Worm (Caenorhabditis elegans): ENCODE data around the gene unc-25.

Gene unc-25

ce11 chrIII:12932776-12933175, 9.7 kb upstream of the unc-25 start:
- no peak for TF ChIP-seq lsy-2 (tag; optimal IDR thresholded peaks at IDR 0.05)

- TF ChIP-seq snpc-4 (tag; optimal IDR thresholded peaks at IDR 0.05) (no peak), elt-1 (tag; optimal IDR thresholded peaks at IDR 0.05; ENCODE audit: borderline replicate concordance, insufficient read depth) (no peak), cnd-1 (tag; optimal IDR thresholded peaks at IDR 0.05) (no peak), nhr-12 (tag; optimal IDR thresholded peaks at IDR 0.05) (no peak), tbx-8 (GFP tag; optimal IDR thresholded peaks at IDR 0.05) (no peak), M03D4.4 (tag; optimal IDR thresholded peaks at IDR 0.05) (no peak), drap-1 (GFP tag; optimal IDR thresholded peaks at IDR 0.05) (no peak), elt-3 (tag; optimal IDR thresholded peaks at IDR 0.05) (no peak), nhr-2 (tag; optimal IDR thresholded peaks at IDR 0.05) (no peak), bed-3 (GFP tag; optimal IDR thresholded peaks at IDR 0.05) (no peak), blmp-1 (tag; optimal IDR thresholded peaks at IDR 0.05) (no peak)
These were observed 8.0 kb upstream of the unc-25 start, which contains the start of gene epg-3 for ce11 chrIII:12934417-12934816. Gene epg-3, plus strand, starts transcription at chrIII:12934717.

ce11 chrIII:12944064-12944463, 1.6 kb downstream of the unc-25 start:
- TF ChIP-seq nhr-2 (tag; optimal IDR thresholded peaks at IDR 0.05): no peak
- TF ChIP-seq sptf-1 (tag; optimal IDR thresholded peaks at IDR 0.05): no peak
- TF ChIP-seq nhr-12 (tag; optimal IDR thresholded peaks at IDR 0.05): no peak
- TF ChIP-seq unc-120 (tag; optimal IDR thresholded peaks at IDR 0.05; ENCODE audit: poor library complexity, severe bottlenecking): no peak
- TF ChIP-seq M03D4.4 (tag; optimal IDR thresholded peaks at IDR 0.05): no peak
- TF ChIP-seq pha-4 (tag; optimal IDR thresholded peaks at IDR 0.05): no peak
- TF ChIP-seq mep-1 (tag; optimal IDR thresholded peaks at IDR 0.05): no peak
- TF ChIP-seq sem-2 (GFP tag; optimal IDR thresholded peaks at IDR 0.05): no peak
- TF ChIP-seq nhr-76 (tag; optimal IDR thresholded peaks at IDR 0.05): no peak
- no peak for TF ChIP-seq bed-3 (GFP tag; optimal IDR thresholded peaks at IDR 0.05)
- TF ChIP-seq drap-1 (GFP tag; optimal IDR thresholded peaks at IDR 0.05): no peak
- no peak for TF ChIP-seq unc-39 (tag; optimal IDR thresholded peaks at IDR 0.05)
- no peak for TF ChIP-seq lin-32 (GFP tag; optimal IDR thresholded peaks at IDR 0.05)
- no peak for TF ChIP-seq hlh-1 (tag; optimal IDR thresholded peaks at IDR 0.05)

- no peak for TF ChIP-seq drap-1 (GFP tag; optimal IDR thresholded peaks at IDR 0.05)
- no peak for TF ChIP-seq ceh-83 (GFP tag; optimal IDR thresholded peaks at IDR 0.05)
- TF ChIP-seq sptf-1 (tag; optimal IDR thresholded peaks at IDR 0.05): no peak
- no peak for TF ChIP-seq sem-2 (GFP tag; optimal IDR thresholded peaks at IDR 0.05)
- no peak for TF ChIP-seq hlh-1 (tag; optimal IDR thresholded peaks at IDR 0.05)
- no peak for TF ChIP-seq unc-62 (GFP tag; optimal IDR thresholded peaks at IDR 0.05)
- TF ChIP-seq unc-120 (tag; optimal IDR thresholded peaks at IDR 0.05; ENCODE audit: poor library complexity, severe bottlenecking): no peak
- TF ChIP-seq mls-2 (tag; optimal IDR thresholded peaks at IDR 0.05): no peak
- TF ChIP-seq nhr-237 (tag; optimal IDR thresholded peaks at IDR 0.05): no peak
- no peak for TF ChIP-seq ham-2 (GFP tag; optimal IDR thresholded peaks at IDR 0.05)
- TF ChIP-seq M03D4.4 (tag; optimal IDR thresholded peaks at IDR 0.05): no peak
- TF ChIP-seq tbx-8 (GFP tag; optimal IDR thresholded peaks at IDR 0.05): no peak
- TF ChIP-seq ceh-43 (GFP tag; optimal IDR thresholded peaks at IDR 0.05): no peak
- no peak for TF ChIP-seq nhr-2 (tag; optimal IDR thresholded peaks at IDR 0.05)
- no peak for TF ChIP-seq flh-1 (GFP tag; optimal IDR thresholded peaks at IDR 0.05)
- no peak for TF ChIP-seq bed-3 (GFP tag; optimal IDR thresholded peaks at IDR 0.05)
- TF ChIP-seq ceh-39 (tag; optimal IDR thresholded peaks at IDR 0.05): no peak
- no peak for TF ChIP-seq nhr-12 (tag; optimal IDR thresholded peaks at IDR 0.05)
- TF ChIP-seq mep-1 (tag; optimal IDR thresholded peaks at IDR 0.05): no peak
- no peak for TF ChIP-seq lin-32 (GFP tag; optimal IDR thresholded peaks at IDR 0.05)
These were observed 2.6 kb downstream of the unc-25 start for ce11 chrIII:12945072-12945471.

ce11 chrIII:12951362-12952228, 9.1 kb downstream of the unc-25 start, which contains the start of gene Y39E4A.1:
Gene Y39E4A.1, plus strand, starts transcription at chrIII:12951412.
- TF ChIP-seq mab-5 (tag; optimal IDR thresholded peaks at IDR 0.05) (no peak), sem-2 (GFP tag; optimal IDR thresholded peaks at IDR 0.05) (no peak), elt-3 (tag; optimal IDR thresholded peaks at IDR 0.05) (no peak), lsy-2 (tag; optimal IDR thresholded peaks at IDR 0.05) (no peak), mep-1 (tag; optimal IDR thresholded peaks at IDR 0.05) (no peak), unc-39 (tag; optimal IDR thresholded peaks at IDR 0.05) (no peak), sptf-1 (tag; optimal IDR thresholded peaks at IDR 0.05) (no peak), flh-1 (GFP tag; optimal IDR thresholded peaks at IDR 0.05) (no peak), pha-4 (tag; optimal IDR thresholded peaks at IDR 0.05) (no peak), tbx-8 (GFP tag; optimal IDR thresholded peaks at IDR 0.05) (no peak)

All from whole organism, mixed stage, embryonic.